Worm (Caenorhabditis elegans): Measurements from ENCODE around the gene B0464.6.

B0464.6 gene

DNA sequence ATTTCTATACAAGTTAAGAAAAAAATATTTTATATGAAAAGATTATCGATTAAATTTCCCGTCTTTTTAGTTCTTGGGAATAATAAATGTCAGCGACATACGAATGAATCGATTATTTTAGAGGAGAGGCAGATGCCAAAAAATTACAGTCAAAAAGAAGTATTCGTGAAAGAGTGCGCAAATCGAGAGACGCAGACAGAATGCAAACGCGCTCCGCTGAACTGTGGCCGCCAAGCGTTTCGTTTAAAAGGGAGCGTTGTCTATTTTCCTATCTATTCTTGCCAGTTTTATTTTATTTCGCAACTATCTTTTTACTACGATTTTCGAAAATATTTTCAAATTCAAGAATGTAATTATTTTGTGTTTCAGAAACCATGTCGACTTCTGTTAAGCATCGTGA is 1.3 kb upstream of the B0464.6 start, which contains the start of gene baf-1:
baf-1 (plus strand) TSS at position 370 of the 400 bp plus-strand sequence.
- TF ChIP-seq lsy-2 (tag; optimal IDR thresholded peaks at IDR 0.05) (peak; percentile 54), tbx-8 (GFP tag; optimal IDR thresholded peaks at IDR 0.05) (no peak), mep-1 (tag; optimal IDR thresholded peaks at IDR 0.05) (peak; percentile 55), ceh-39 (tag; optimal IDR thresholded peaks at IDR 0.05) (peak; percentile 79)

DNA sequence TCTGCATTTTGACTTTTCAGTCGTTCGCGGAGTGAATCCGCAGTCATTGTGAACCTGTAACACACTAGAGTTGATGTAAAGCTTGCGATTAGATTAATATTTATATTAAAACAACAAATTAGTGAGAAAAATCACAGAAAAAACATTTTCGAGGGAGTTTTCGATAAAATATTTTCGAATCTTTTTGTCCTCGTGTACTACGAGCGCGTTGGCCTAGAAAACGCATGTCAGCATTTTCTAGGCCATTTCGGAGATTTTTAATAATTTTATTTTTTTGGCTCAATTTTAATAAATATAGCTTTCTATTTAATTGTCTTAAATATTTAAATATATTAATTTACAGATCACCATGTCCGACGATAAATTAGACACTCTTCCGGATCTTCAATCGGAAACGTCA is 341 bp downstream of the B0464.6 start, which contains the start of gene B0464.9:
B0464.9 (plus strand) TSS at position 344 of the 400 bp plus-strand sequence.
- TF ChIP-seq snpc-4 (tag; optimal IDR thresholded peaks at IDR 0.05) = no peak
- TF ChIP-seq mab-5 (tag; optimal IDR thresholded peaks at IDR 0.05) = no peak
- TF ChIP-seq lsy-2 (tag; optimal IDR thresholded peaks at IDR 0.05) = peak; percentile 16
- no peak for TF ChIP-seq hlh-1 (tag; optimal IDR thresholded peaks at IDR 0.05)
- TF ChIP-seq unc-62 (GFP tag; optimal IDR thresholded peaks at IDR 0.05) = no peak
- TF ChIP-seq ham-2 (GFP tag; optimal IDR thresholded peaks at IDR 0.05) = no peak
- no peak for TF ChIP-seq tbx-8 (GFP tag; optimal IDR thresholded peaks at IDR 0.05)
- TF ChIP-seq unc-39 (tag; optimal IDR thresholded peaks at IDR 0.05) = no peak
- no peak for TF ChIP-seq flh-1 (GFP tag; optimal IDR thresholded peaks at IDR 0.05)
- TF ChIP-seq pha-4 (tag; optimal IDR thresholded peaks at IDR 0.05) = no peak
- no peak for TF ChIP-seq lin-32 (GFP tag; optimal IDR thresholded peaks at IDR 0.05)
- peak; percentile 42 for TF ChIP-seq mep-1 (tag; optimal IDR thresholded peaks at IDR 0.05)
- TF ChIP-seq M03D4.4 (tag; optimal IDR thresholded peaks at IDR 0.05) = no peak
- TF ChIP-seq elt-1 (tag; optimal IDR thresholded peaks at IDR 0.05; ENCODE audit: borderline replicate concordance, insufficient read depth) = no peak
- TF ChIP-seq nhr-76 (tag; optimal IDR thresholded peaks at IDR 0.05) = no peak
- no peak for TF ChIP-seq nhr-237 (tag; optimal IDR thresholded peaks at IDR 0.05)
- TF ChIP-seq ztf-11 (tag; optimal IDR thresholded peaks at IDR 0.05) = no peak
- TF ChIP-seq cnd-1 (tag; optimal IDR thresholded peaks at IDR 0.05) = no peak
- TF ChIP-seq ceh-83 (GFP tag; optimal IDR thresholded peaks at IDR 0.05) = peak; percentile 42
- no peak for TF ChIP-seq ceh-39 (tag; optimal IDR thresholded peaks at IDR 0.05)
- TF ChIP-seq elt-3 (tag; optimal IDR thresholded peaks at IDR 0.05) = no peak
- peak; percentile 35 for TF ChIP-seq sptf-1 (tag; optimal IDR thresholded peaks at IDR 0.05)
- peak; percentile 46 for TF ChIP-seq ces-1 (GFP tag; optimal IDR thresholded peaks at IDR 0.05)
- no peak for TF ChIP-seq sem-2 (GFP tag; optimal IDR thresholded peaks at IDR 0.05)
- no peak for TF ChIP-seq nhr-2 (tag; optimal IDR thresholded peaks at IDR 0.05)

DNA sequence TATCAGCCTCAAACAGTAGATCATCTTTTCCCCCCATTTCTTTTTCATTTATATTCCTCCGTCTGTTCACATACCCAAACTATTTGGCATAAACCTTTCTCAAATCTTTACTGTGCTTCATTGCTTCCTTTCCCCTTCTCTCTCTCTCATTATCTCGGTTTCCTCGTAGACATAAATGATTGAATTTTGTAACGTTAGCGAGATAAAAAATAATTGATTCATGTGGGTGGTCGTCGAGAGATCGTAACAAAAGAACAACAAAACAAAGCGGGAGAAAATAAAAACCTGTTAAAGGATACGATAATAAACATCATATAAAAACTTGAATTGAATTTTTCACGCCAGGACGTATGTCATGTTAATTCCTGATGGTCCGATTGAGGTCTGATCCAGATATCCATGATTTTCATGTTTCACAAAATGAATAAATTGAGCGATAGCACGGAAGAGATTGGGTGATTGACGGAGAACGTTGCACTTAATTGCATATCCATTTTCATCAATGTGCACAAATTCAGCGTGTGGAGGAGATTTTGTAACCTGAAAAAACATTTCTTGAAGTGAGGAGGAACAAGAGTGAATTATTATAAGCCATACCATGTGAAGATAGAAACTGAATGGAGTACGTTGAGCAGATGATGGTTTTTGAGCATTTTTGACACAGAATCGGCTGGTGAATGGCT is 2.8 kb downstream of the B0464.6 start:
- TF ChIP-seq nhr-76 (tag; optimal IDR thresholded peaks at IDR 0.05) (no peak), lsy-2 (tag; optimal IDR thresholded peaks at IDR 0.05) (no peak), nhr-237 (tag; optimal IDR thresholded peaks at IDR 0.05) (no peak), lin-32 (GFP tag; optimal IDR thresholded peaks at IDR 0.05) (no peak), zip-8 (tag; optimal IDR thresholded peaks at IDR 0.05) (no peak), unc-39 (tag; optimal IDR thresholded peaks at IDR 0.05) (no peak), unc-62 (GFP tag; optimal IDR thresholded peaks at IDR 0.05) (no peak), hlh-1 (tag; optimal IDR thresholded peaks at IDR 0.05) (no peak), ceh-43 (GFP tag; optimal IDR thresholded peaks at IDR 0.05) (no peak), mab-5 (tag; optimal IDR thresholded peaks at IDR 0.05) (no peak), nhr-12 (tag; optimal IDR thresholded peaks at IDR 0.05) (no peak), tbx-8 (GFP tag; optimal IDR thresholded peaks at IDR 0.05) (no peak), bed-3 (GFP tag; optimal IDR thresholded peaks at IDR 0.05) (no peak), blmp-1 (tag; optimal IDR thresholded peaks at IDR 0.05) (no peak), unc-120 (tag; optimal IDR thresholded peaks at IDR 0.05; ENCODE audit: poor library complexity, severe bottlenecking) (no peak), M03D4.4 (tag; optimal IDR thresholded peaks at IDR 0.05) (no peak), ztf-11 (tag; optimal IDR thresholded peaks at IDR 0.05) (no peak), snpc-4 (tag; optimal IDR thresholded peaks at IDR 0.05) (no peak), nhr-28 (tag; optimal IDR thresholded peaks at IDR 0.05) (no peak)

ce11 chrIII:9461894-9462784 is 3.6 kb downstream of the B0464.6 start:
- TF ChIP-seq nhr-2 (tag; optimal IDR thresholded peaks at IDR 0.05) (no peak), mab-5 (tag; optimal IDR thresholded peaks at IDR 0.05) (no peak), drap-1 (GFP tag; optimal IDR thresholded peaks at IDR 0.05) (no peak), nhr-28 (tag; optimal IDR thresholded peaks at IDR 0.05) (no peak), mep-1 (tag; optimal IDR thresholded peaks at IDR 0.05) (no peak), tbx-8 (GFP tag; optimal IDR thresholded peaks at IDR 0.05) (no peak), sptf-1 (tag; optimal IDR thresholded peaks at IDR 0.05) (no peak), bed-3 (GFP tag; optimal IDR thresholded peaks at IDR 0.05) (no peak), elt-1 (tag; optimal IDR thresholded peaks at IDR 0.05; ENCODE audit: borderline replicate concordance, insufficient read depth) (no peak), elt-3 (tag; optimal IDR thresholded peaks at IDR 0.05) (no peak), ceh-39 (tag; optimal IDR thresholded peaks at IDR 0.05) (no peak)

Measured in whole organism, mixed stage, embryonic.